Worm (Caenorhabditis elegans) whole organism, L4 larva: ENCODE measurements around the gene F20C5.7.

Experiments used
- D1046.2 ChIP-seq: fragments of 200-800 bp; sonication (Bioruptor generic); IDR thresholded peaks from 2 replicates; pipeline ENCODE4 v1.3.6; 2022; ENCODE audit warnings: missing genetic modification characterization, missing compliant biosample characterization
- F26F4.8 ChIP-seq: fragments of 200-800 bp; sonication (Bioruptor generic); conservative IDR thresholded peaks from 2 replicates; pipeline ENCODE4 v1.3.6; 2022; ENCODE audit warnings: missing genetic modification characterization, missing compliant biosample characterization
- T20F7.1 ChIP-seq: fragments of 200-800 bp; sonication (Bioruptor generic); optimal IDR thresholded peaks from 2 replicates; lab custom pipeline; 2018; ENCODE audit warnings: mild to moderate bottlenecking, missing genetic modification characterization, missing compliant biosample characterization
- Y5F2A.4 ChIP-seq: fragments of 200-800 bp; sonication (Bioruptor generic); optimal IDR thresholded peaks from 2 replicates; lab custom pipeline; 2018; ENCODE audit warnings: mild to moderate bottlenecking, missing genetic modification characterization, missing compliant biosample characterization
- ZK337.2 ChIP-seq: fragments of 200-800 bp; sonication (Bioruptor generic); IDR thresholded peaks from 2 replicates; pipeline ENCODE4 v1.3.6; 2022; ENCODE audit warnings: missing genetic modification reagents, missing genetic modification characterization, missing compliant biosample characterization
- ZK546.5 ChIP-seq, 2 experiments: sonication (generic microtip); optimal IDR thresholded peaks; 2 replicates each; lab custom pipeline; 2017; ENCODE audit warnings: missing biosample characterization in 2 of 2, missing genetic modification characterization in 2 of 2
- ama-1 ChIP-seq: fragments of 150-350 bp; optimal IDR thresholded peaks from 2 replicates; lab custom pipeline; 2014; ENCODE audit warnings: inconsistent platforms, mixed read lengths
- attf-4 ChIP-seq: sonication (generic microtip); optimal IDR thresholded peaks from 3 replicates; lab custom pipeline; 2017; ENCODE audit warnings: missing biosample characterization, missing genetic modification characterization
- ceh-28 ChIP-seq: fragments of 150-350 bp; optimal IDR thresholded peaks from 2 replicates; lab custom pipeline; 2014; ENCODE audit warnings: missing biosample characterization, missing genetic modification reagents, missing genetic modification characterization
- ceh-44 ChIP-seq: fragments of 200-800 bp; sonication (Bioruptor generic); IDR thresholded peaks from 2 replicates; pipeline ENCODE4 v1.3.6; 2022; ENCODE audit warnings: missing genetic modification reagents, missing genetic modification characterization, missing compliant biosample characterization
- ceh-62 ChIP-seq: sonication (generic microtip); optimal IDR thresholded peaks from 2 replicates; lab custom pipeline; 2017; ENCODE audit warnings: missing biosample characterization, missing genetic modification characterization
- ces-1 ChIP-seq: fragments of 150-350 bp; sonication (generic microtip); optimal IDR thresholded peaks from 4 replicates; lab custom pipeline; 2014; ENCODE audit warnings: missing biosample characterization, missing genetic modification reagents, missing genetic modification characterization
- ctbp-1 ChIP-seq: fragments of 200-800 bp; sonication (Bioruptor generic); IDR thresholded peaks from 2 replicates; pipeline ENCODE4 v1.3.6; 2022; ENCODE audit warnings: missing genetic modification reagents, missing genetic modification characterization, missing compliant biosample characterization
- daf-12 ChIP-seq: fragments of 150-350 bp; optimal IDR thresholded peaks from 2 replicates; lab custom pipeline; 2014; ENCODE audit warnings: missing biosample characterization, missing genetic modification reagents, missing genetic modification characterization
- daf-16 ChIP-seq, 3 experiments: sonication (generic microtip); optimal IDR thresholded peaks; 2 replicates each; lab custom pipeline; 2016 to 2017; ENCODE audit warnings: missing genetic modification characterization in 3 of 3, missing genetic modification reagents in 3 of 3, mild to moderate bottlenecking in 2 of 3, missing compliant biosample characterization in 2 of 3, missing biosample characterization in 1 of 3, moderate library complexity in 1 of 3
- duxl-1 ChIP-seq: sonication (generic microtip); optimal IDR thresholded peaks from 2 replicates; lab custom pipeline; 2016; ENCODE audit warnings: mild to moderate bottlenecking, missing genetic modification characterization, moderate library complexity, missing compliant biosample characterization; ENCODE audit not compliant: poor library complexity
- dve-1 ChIP-seq: sonication (generic microtip); optimal IDR thresholded peaks from 2 replicates; lab custom pipeline; 2017; ENCODE audit warnings: antibody characterized with exemption, mild to moderate bottlenecking, missing genetic modification characterization, missing compliant biosample characterization; ENCODE audit not compliant: insufficient read depth
- egl-27 ChIP-seq: sonication (generic microtip); optimal IDR thresholded peaks from 3 replicates; lab custom pipeline; 2017; ENCODE audit warnings: missing biosample characterization, missing genetic modification reagents, missing genetic modification characterization
- egl-43 ChIP-seq: fragments of 200-800 bp; sonication (Bioruptor generic); IDR thresholded peaks from 2 replicates; pipeline ENCODE4 v1.3.6; 2022; ENCODE audit warnings: missing genetic modification reagents, missing genetic modification characterization, missing compliant biosample characterization
- fkh-10 ChIP-seq: fragments of 150-350 bp; optimal IDR thresholded peaks from 2 replicates; lab custom pipeline; 2014; ENCODE audit warnings: missing biosample characterization, missing genetic modification reagents, missing genetic modification characterization
- hlh-11 ChIP-seq: fragments of 200-800 bp; sonication (Bioruptor generic); optimal IDR thresholded peaks from 2 replicates; lab custom pipeline; 2018; ENCODE audit warnings: mild to moderate bottlenecking, missing genetic modification characterization, missing compliant biosample characterization
- hlh-30 ChIP-seq: sonication (generic microtip); optimal IDR thresholded peaks from 2 replicates; lab custom pipeline; 2017; ENCODE audit warnings: antibody characterized with exemption, mild to moderate bottlenecking, missing genetic modification characterization, missing compliant biosample characterization; ENCODE audit not compliant: insufficient read depth
- hmg-1.1 ChIP-seq: fragments of 200-800 bp; sonication (Bioruptor generic); IDR thresholded peaks from 2 replicates; pipeline ENCODE4 v1.3.6; 2022; ENCODE audit warnings: missing genetic modification reagents, missing genetic modification characterization, missing compliant biosample characterization
- lin-38 ChIP-seq: fragments of 200-800 bp; sonication (Bioruptor generic); IDR thresholded peaks from 2 replicates; pipeline ENCODE4 v1.3.6; 2022; ENCODE audit warnings: missing genetic modification reagents, missing genetic modification characterization, missing compliant biosample characterization
- lin-39 ChIP-seq: fragments of 150-350 bp; optimal IDR thresholded peaks from 2 replicates; lab custom pipeline; 2014; ENCODE audit warnings: missing biosample characterization, missing genetic modification reagents, missing genetic modification characterization
- lir-3 ChIP-seq: sonication (generic microtip); optimal IDR thresholded peaks from 2 replicates; lab custom pipeline; 2016; ENCODE audit warnings: mild to moderate bottlenecking, missing genetic modification characterization, missing compliant biosample characterization
- lsy-2 ChIP-seq, 2 experiments: fragments of 150-350 bp in 1 of 2; sonication (generic microtip) in 1 of 2; optimal IDR thresholded peaks; 2 replicates each; lab custom pipeline; 2014 to 2017; ENCODE audit warnings: missing biosample characterization in 2 of 2, missing genetic modification characterization in 2 of 2
- madf-5 ChIP-seq, 2 experiments: fragments of 200-800 bp; sonication (Bioruptor generic); IDR thresholded peaks; 2 replicates each; pipeline ENCODE4 v1.3.6; 2022; ENCODE audit warnings: missing compliant biosample characterization in 2 of 2, missing genetic modification characterization in 2 of 2
- mdt-29 ChIP-seq: fragments of 200-800 bp; sonication (Bioruptor generic); IDR thresholded peaks from 2 replicates; pipeline ENCODE4 v1.3.6; 2022; ENCODE audit warnings: missing genetic modification reagents, missing genetic modification characterization, missing compliant biosample characterization
- mep-1 ChIP-seq: fragments of 150-350 bp; sonication (generic microtip); optimal IDR thresholded peaks from 3 replicates; lab custom pipeline; 2014; ENCODE audit warnings: missing biosample characterization, missing genetic modification characterization
- mes-2 ChIP-seq: sonication (generic microtip); optimal IDR thresholded peaks from 2 replicates; lab custom pipeline; 2016; ENCODE audit warnings: missing genotype, mild to moderate bottlenecking, missing genetic modification characterization, missing compliant biosample characterization; ENCODE audit not compliant: poor library complexity, severe bottlenecking
- mxl-2 ChIP-seq: fragments of 200-800 bp; sonication (Bioruptor generic); conservative IDR thresholded peaks from 2 replicates; pipeline ENCODE4 v1.3.6; 2022; ENCODE audit warnings: missing genetic modification reagents, missing genetic modification characterization, missing compliant biosample characterization
- mxl-3 ChIP-seq: fragments of 200-800 bp; sonication (Bioruptor generic); optimal IDR thresholded peaks from 2 replicates; lab custom pipeline; 2018; ENCODE audit warnings: mild to moderate bottlenecking, missing genetic modification characterization, missing compliant biosample characterization
- nhr-10 ChIP-seq: fragments of 150-350 bp; optimal IDR thresholded peaks from 2 replicates; lab custom pipeline; 2014; ENCODE audit warnings: missing biosample characterization, missing genetic modification characterization
- nhr-11 ChIP-seq: fragments of 150-350 bp; optimal IDR thresholded peaks from 2 replicates; lab custom pipeline; 2014; ENCODE audit warnings: missing biosample characterization, missing genetic modification characterization
- nhr-41 ChIP-seq: fragments of 200-800 bp; sonication (Bioruptor generic); IDR thresholded peaks from 2 replicates; pipeline ENCODE4 v1.3.6; 2022; ENCODE audit warnings: missing genetic modification reagents, missing genetic modification characterization, missing compliant biosample characterization
- nhr-48 ChIP-seq: sonication (generic microtip); optimal IDR thresholded peaks from 2 replicates; lab custom pipeline; 2016; ENCODE audit warnings: mild to moderate bottlenecking, missing genetic modification characterization, missing compliant biosample characterization
- nhr-76 ChIP-seq: fragments of 150-350 bp; optimal IDR thresholded peaks from 2 replicates; lab custom pipeline; 2014; ENCODE audit warnings: missing biosample characterization, missing genetic modification characterization
- pha-4 ChIP-seq, 2 experiments: fragments of 150-350 bp in 1 of 2; fragments of 200-800 bp in 1 of 2; sonication (Bioruptor generic) in 1 of 2; IDR thresholded peaks in 1 of 2; optimal IDR thresholded peaks in 1 of 2; 2 replicates each; pipeline versions ENCODE4 v1.3.6 to Lab custom; 2014 to 2022; ENCODE audit warnings: missing genetic modification characterization in 2 of 2, missing genetic modification reagents in 2 of 2, missing biosample characterization in 1 of 2, missing compliant biosample characterization in 1 of 2
- php-3 ChIP-seq: fragments of 200-800 bp; sonication (Bioruptor generic); IDR thresholded peaks from 2 replicates; pipeline ENCODE4 v1.3.6; 2022; ENCODE audit warnings: missing genetic modification reagents, missing genetic modification characterization, missing compliant biosample characterization
- pqm-1 ChIP-seq: sonication (generic microtip); optimal IDR thresholded peaks from 2 replicates; lab custom pipeline; 2017; ENCODE audit warnings: missing biosample characterization, missing genetic modification characterization
- rbr-2 ChIP-seq: sonication (generic microtip); optimal IDR thresholded peaks from 2 replicates; lab custom pipeline; 2016; ENCODE audit warnings: missing genotype, missing genetic modification characterization, missing compliant biosample characterization
- skn-1 ChIP-seq: fragments of 150-350 bp; optimal IDR thresholded peaks from 2 replicates; lab custom pipeline; 2014; ENCODE audit warnings: missing biosample characterization, missing genetic modification characterization
- tra-1 ChIP-seq: fragments of 200-800 bp; sonication (Bioruptor generic); IDR thresholded peaks from 2 replicates; pipeline ENCODE4 v1.3.6; 2022; ENCODE audit warnings: missing genetic modification reagents, missing genetic modification characterization, missing compliant biosample characterization
- zip-11 ChIP-seq: fragments of 200-800 bp; sonication (Bioruptor generic); IDR thresholded peaks from 2 replicates; pipeline ENCODE4 v1.3.6; 2022; ENCODE audit warnings: missing genetic modification characterization, missing compliant biosample characterization

F20C5.7 gene

ce11 chrIV:8761896-8762295, 16.4 kb upstream of the F20C5.7 start, which contains the start of the genes F20C5.11 and klp-11:
Gene F20C5.11 (minus strand): TSS chrIV:8761996.
Gene klp-11 (minus strand): TSS chrIV:8762066.
- TF ChIP-seq php-3 (GFP tag; lab: Robert Waterston, UW) (no peak), egl-43 (GFP tag; lab: Robert Waterston, UW) (no peak), lin-39 (tag; lab: Kevin White, UChicago) (no peak), T20F7.1 (GFP tag; lab: Kevin White, UChicago) (no peak), ZK546.5 (tag; optimal IDR thresholded peaks at IDR 0.05; lab: Kevin White, UChicago) (no peak), ceh-44 (GFP tag; lab: Robert Waterston, UW) (no peak), F26F4.8 (GFP tag; lab: Robert Waterston, UW) (no peak), ama-1 (lab: Kevin White, UChicago) (no peak), nhr-76 (tag; lab: Kevin White, UChicago) (no peak), Y5F2A.4 (GFP tag; lab: Kevin White, UChicago) (no peak), daf-12 (tag; lab: Kevin White, UChicago) (no peak), madf-5 (GFP tag; IDR thresholded peaks at IDR 0.05; lab: Robert Waterston, UW) (no peak), mxl-3 (GFP tag; lab: Kevin White, UChicago) (no peak), pha-4 (GFP tag; IDR thresholded peaks at IDR 0.05; lab: Robert Waterston, UW) (no peak), pha-4 (tag; optimal IDR thresholded peaks at IDR 0.05; lab: Kevin White, UChicago) (no peak), ZK337.2 (GFP tag; lab: Robert Waterston, UW) (no peak), lir-3 (tag; lab: Kevin White, UChicago) (no peak), nhr-48 (tag; lab: Kevin White, UChicago) (no peak), ces-1 (no peak)

ce11 chrIV:8758620-8759019, 13.1 kb upstream of the F20C5.7 start:
- no peak for TF ChIP-seq duxl-1 (tag; lab: Kevin White, UChicago)
- TF ChIP-seq ceh-62 (tag; lab: Kevin White, UChicago), result no peak
- TF ChIP-seq hlh-30 (tag; lab: Kevin White, UChicago), result peak; percentile 34
- 0 out of 2 replicates have a peak, but pooled peaks have one; percentile 16 for TF ChIP-seq hmg-1.1
- peak; percentile 34 for TF ChIP-seq fkh-10 (GFP tag; lab: Kevin White, UChicago)
- TF ChIP-seq lsy-2 (tag; optimal IDR thresholded peaks at IDR 0.05; lab: Kevin White, UChicago), result peak in 1 of 2 experiments; percentile 52
- TF ChIP-seq mep-1, result peak; percentile 40
- TF ChIP-seq rbr-2, result peak; percentile 42
- TF ChIP-seq ctbp-1 (GFP tag; lab: Robert Waterston, UW), result peak; percentile 75
- TF ChIP-seq hlh-11 (tag; lab: Kevin White, UChicago), result peak; percentile 31
- TF ChIP-seq mes-2 (tag; lab: Kevin White, UChicago), result peak; percentile 49
- no peak for TF ChIP-seq nhr-10 (tag; lab: Kevin White, UChicago)
- TF ChIP-seq, all 104 proteins: peak for 9

- TF ChIP-seq rbr-2, result no peak
- no peak for TF ChIP-seq zip-11
- no peak for TF ChIP-seq egl-43 (GFP tag; lab: Robert Waterston, UW)
- TF ChIP-seq daf-12 (tag; lab: Kevin White, UChicago), result no peak
- TF ChIP-seq ceh-28 (tag; lab: Kevin White, UChicago), result no peak
- TF ChIP-seq nhr-41, result no peak
- no peak for TF ChIP-seq skn-1 (tag; lab: Kevin White, UChicago)
- TF ChIP-seq lsy-2 (tag; optimal IDR thresholded peaks at IDR 0.05; lab: Kevin White, UChicago), result peak in 1 of 2 experiments; percentile 4
- TF ChIP-seq attf-4 (tag; lab: Kevin White, UChicago), result no peak
- TF ChIP-seq tra-1, result 0 out of 2 replicates have a peak, but pooled peaks have one; percentile 44
- peak; percentile 59 for TF ChIP-seq dve-1 (tag; lab: Kevin White, UChicago)
- no peak for TF ChIP-seq nhr-76 (tag; lab: Kevin White, UChicago)
- no peak for TF ChIP-seq nhr-48 (tag; lab: Kevin White, UChicago)
- no peak for TF ChIP-seq mdt-29 (GFP tag; lab: Robert Waterston, UW)
- no peak for TF ChIP-seq php-3 (GFP tag; lab: Robert Waterston, UW)
- no peak for TF ChIP-seq nhr-10 (tag; lab: Kevin White, UChicago)
- TF ChIP-seq egl-27, result no peak
- no peak for TF ChIP-seq lin-39 (tag; lab: Kevin White, UChicago)
- peak; percentile 89 for TF ChIP-seq pqm-1 (tag; lab: Kevin White, UChicago)
- TF ChIP-seq daf-16 (GFP tag; optimal IDR thresholded peaks at IDR 0.05; lab: Kevin White, UChicago), result no peak
- TF ChIP-seq daf-16 (tag; optimal IDR thresholded peaks at IDR 0.05; lab: Kevin White, UChicago), result peak; percentile 72
- TF ChIP-seq nhr-11 (tag; lab: Kevin White, UChicago), result peak; percentile 7
- no peak for TF ChIP-seq mxl-3 (GFP tag; lab: Kevin White, UChicago)
- TF ChIP-seq ama-1 (lab: Kevin White, UChicago), result no peak
- no peak for TF ChIP-seq mxl-2 (GFP tag; lab: Robert Waterston, UW)
- no peak for TF ChIP-seq lin-38 (GFP tag; lab: Robert Waterston, UW)
- TF ChIP-seq D1046.2 (GFP tag; lab: Robert Waterston, UW), result no peak
Measured at ce11 chrIV:8757729-8758128, 12.2 kb upstream of the F20C5.7 start.
